Worm (Caenorhabditis elegans) whole organism, L4/young adult: ENCODE data around the gene hat-1.

Experiments used
- W03F9.2 ChIP-seq: fragments of 150-350 bp; optimal IDR thresholded peaks from 2 replicates; lab custom pipeline; 2014; ENCODE audit warnings: missing biosample characterization, missing genetic modification characterization
- dao-5 ChIP-seq: sonication (generic microtip); optimal IDR thresholded peaks from 2 replicates; lab custom pipeline; 2016; ENCODE audit warnings: missing genotype, missing genetic modification characterization, moderate library complexity, missing compliant biosample characterization
- him-1 ChIP-seq: sonication (generic microtip); optimal IDR thresholded peaks from 2 replicates; lab custom pipeline; 2016; ENCODE audit warnings: missing genotype, missing genetic modification reagents, missing genetic modification characterization, missing compliant biosample characterization

DNA sequence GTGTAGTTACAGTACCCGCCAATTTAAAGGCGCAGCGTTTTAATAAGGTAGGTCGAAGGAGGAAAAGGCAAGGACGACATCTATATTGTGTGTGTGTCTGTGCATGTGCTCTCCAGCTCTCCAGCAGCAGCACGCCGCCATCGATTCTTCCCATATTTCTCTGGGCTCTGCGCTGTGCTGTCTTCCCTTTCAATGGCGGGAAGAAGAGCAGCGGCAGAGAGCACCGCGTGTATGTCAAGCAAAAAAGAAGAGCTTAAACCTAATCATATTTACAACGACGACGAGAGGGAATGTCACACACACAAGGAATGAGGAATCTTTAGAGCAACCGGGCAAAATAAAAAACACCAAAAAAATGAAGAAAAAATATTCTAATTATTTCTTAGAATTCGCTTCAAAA, 8.1 kb downstream of the hat-1 start:
- TF ChIP-seq him-1 (tag; lab: Kevin White, UChicago) (peak; percentile 22), W03F9.2 (tag; lab: Kevin White, UChicago) (no peak), dao-5 (tag; lab: Kevin White, UChicago) (no peak)
